Worm (Caenorhabditis elegans): Measurements from ENCODE around the gene T26H8.4.

- TF ChIP-seq him-1 (tag; optimal IDR thresholded peaks at IDR 0.05) (no peak), dao-5 (tag; optimal IDR thresholded peaks at IDR 0.05) (no peak), W03F9.2 (tag; optimal IDR thresholded peaks at IDR 0.05) (no peak)
Measured at ce11 chrV:15306745-15307144, at the start of gene T26H8.4.
